Worm (Caenorhabditis elegans) whole organism, mixed stage, embryonic: ENCODE data around the gene clec-33.

Experiments used
- blmp-1 ChIP-seq: fragments of 150-350 bp; optimal IDR thresholded peaks from 2 replicates; lab custom pipeline; 2014; ENCODE audit warnings: missing biosample characterization, missing genetic modification characterization
- ham-2 ChIP-seq: fragments of 200-800 bp; sonication (Bioruptor generic); optimal IDR thresholded peaks from 2 replicates; lab custom pipeline; 2018; ENCODE audit warnings: mild to moderate bottlenecking, missing genetic modification characterization, missing compliant biosample characterization
- lin-13 ChIP-seq: fragments of 150-350 bp; optimal IDR thresholded peaks from 2 replicates; lab custom pipeline; 2014; ENCODE audit warnings: missing biosample characterization, missing genetic modification characterization
- mep-1 ChIP-seq: fragments of 150-350 bp; optimal IDR thresholded peaks from 2 replicates; lab custom pipeline; 2017; ENCODE audit warnings: missing biosample characterization, missing genetic modification reagents, missing genetic modification characterization, inconsistent platforms
- nhr-12 ChIP-seq: fragments of 150-350 bp; optimal IDR thresholded peaks from 2 replicates; lab custom pipeline; 2014; ENCODE audit warnings: missing biosample characterization, missing genetic modification characterization
- nhr-237 ChIP-seq: fragments of 150-350 bp; optimal IDR thresholded peaks from 2 replicates; lab custom pipeline; 2014; ENCODE audit warnings: missing biosample characterization, missing genetic modification characterization
- snpc-4 ChIP-seq: fragments of 150-350 bp; optimal IDR thresholded peaks from 2 replicates; lab custom pipeline; 2014; ENCODE audit warnings: missing biosample characterization, missing genetic modification characterization
- unc-39 ChIP-seq: fragments of 150-350 bp; optimal IDR thresholded peaks from 2 replicates; lab custom pipeline; 2014; ENCODE audit warnings: missing biosample characterization, missing genetic modification characterization

DNA sequence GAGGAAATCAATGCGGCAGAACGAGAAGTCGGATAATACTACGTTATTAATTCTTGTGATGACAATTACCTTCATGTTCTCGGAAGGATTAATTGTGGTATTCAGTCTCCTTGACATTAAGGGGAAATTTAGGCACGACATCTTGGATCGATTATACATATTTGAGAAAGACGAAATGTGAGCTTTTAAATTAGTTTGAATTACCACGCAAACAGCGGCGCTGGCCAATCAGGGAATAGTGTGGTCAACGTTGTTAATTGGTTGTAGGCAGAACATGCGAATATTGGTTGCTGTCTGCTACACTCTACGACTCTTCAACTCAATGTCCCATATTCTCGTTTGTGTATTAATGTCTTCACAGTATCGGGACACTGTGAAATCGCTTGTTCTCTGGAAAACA is 5.3 kb upstream of the clec-33 start, which contains the start of gene F49A5.10:
- TF ChIP-seq ham-2 = no peak
- no peak for TF ChIP-seq nhr-237 (tag; lab: Kevin White, UChicago)
- no peak for TF ChIP-seq mep-1 (tag; lab: Kevin White, UChicago)
- TF ChIP-seq blmp-1 (tag; lab: Kevin White, UChicago) = no peak
- no peak for TF ChIP-seq nhr-12 (tag; lab: Kevin White, UChicago)
- TF ChIP-seq lin-13 (tag; lab: Kevin White, UChicago) = no peak
- no peak for TF ChIP-seq unc-39 (tag; lab: Kevin White, UChicago)
- no peak for TF ChIP-seq snpc-4 (tag; lab: Kevin White, UChicago)
